Worm (Caenorhabditis elegans): ENCODE results near the gene E03H12.7.
"Not testable (repeated sequence)": the region's sequence is repeated elsewhere in the genome, so short reads cannot be mapped to it uniquely, and the experiment has no call there.

- TF ChIP-seq F37D6.2, nhr-28 (tag; optimal IDR thresholded peaks at IDR 0.05): not testable (repeated sequence)
These were observed 28.6 kb upstream of the E03H12.7 start, which contains the start of gene T28H11.7 for ce11 chrIV:5017075-5017474.
